Worm (Caenorhabditis elegans): ENCODE measurements around the gene clc-7.

Gene clc-7

DNA sequence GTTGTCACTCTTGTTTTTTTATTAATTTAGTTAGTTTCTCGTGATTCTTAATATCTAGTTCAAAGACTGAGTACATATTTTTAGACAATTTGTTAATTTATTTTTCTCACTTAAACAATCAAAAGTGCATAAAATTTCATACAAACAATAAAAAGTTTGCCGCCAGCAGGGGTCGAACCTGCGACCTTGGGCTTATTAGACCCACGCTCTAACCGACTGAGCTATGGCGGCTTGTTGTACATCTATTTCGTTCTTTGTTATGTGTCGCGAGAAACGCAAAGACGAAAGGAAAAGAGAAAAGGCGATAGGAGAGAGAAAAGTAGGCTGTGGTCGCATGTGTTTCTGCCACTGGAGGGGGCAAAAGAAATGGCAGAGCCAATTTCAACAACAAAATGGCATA is 17.6 kb downstream of the clc-7 start (continued):
- TF ChIP-seq elt-3 (tag; optimal IDR thresholded peaks at IDR 0.05) (peak; percentile 52), zip-8 (tag; optimal IDR thresholded peaks at IDR 0.05) (no peak), pha-4 (tag; optimal IDR thresholded peaks at IDR 0.05) (peak; percentile 64), hlh-1 (tag; optimal IDR thresholded peaks at IDR 0.05) (peak; percentile 81), elt-1 (tag; optimal IDR thresholded peaks at IDR 0.05; ENCODE audit: borderline replicate concordance, insufficient read depth) (no peak), ceh-43 (GFP tag; optimal IDR thresholded peaks at IDR 0.05) (peak; percentile 94), flh-1 (GFP tag; optimal IDR thresholded peaks at IDR 0.05) (peak; percentile 91)

DNA sequence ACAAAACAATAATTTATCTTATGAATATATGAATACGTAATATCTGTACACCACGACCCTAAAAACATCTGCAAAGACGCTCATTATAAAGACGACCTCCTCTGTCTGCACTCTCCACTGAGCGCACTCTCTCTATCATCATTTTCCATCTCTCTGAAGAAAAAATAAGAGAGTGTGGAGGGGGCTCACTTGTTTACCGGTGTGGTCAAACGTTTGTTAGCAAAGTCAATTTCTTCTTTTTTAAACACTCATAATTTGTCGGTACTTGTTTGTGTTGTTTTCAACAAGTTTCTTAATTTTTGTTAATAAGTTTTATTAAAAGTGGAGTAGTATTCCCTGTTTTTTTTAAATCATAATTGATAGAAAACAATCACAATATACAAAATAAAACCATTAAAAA is 18.3 kb downstream of the clc-7 start:
- peak; percentile 14 for TF ChIP-seq mep-1 (tag; optimal IDR thresholded peaks at IDR 0.05)
- no peak for TF ChIP-seq flh-1 (GFP tag; optimal IDR thresholded peaks at IDR 0.05)
- no peak for TF ChIP-seq ceh-39 (tag; optimal IDR thresholded peaks at IDR 0.05)
- no peak for TF ChIP-seq sem-2 (GFP tag; optimal IDR thresholded peaks at IDR 0.05)
- TF ChIP-seq ceh-43 (GFP tag; optimal IDR thresholded peaks at IDR 0.05): no peak

DNA sequence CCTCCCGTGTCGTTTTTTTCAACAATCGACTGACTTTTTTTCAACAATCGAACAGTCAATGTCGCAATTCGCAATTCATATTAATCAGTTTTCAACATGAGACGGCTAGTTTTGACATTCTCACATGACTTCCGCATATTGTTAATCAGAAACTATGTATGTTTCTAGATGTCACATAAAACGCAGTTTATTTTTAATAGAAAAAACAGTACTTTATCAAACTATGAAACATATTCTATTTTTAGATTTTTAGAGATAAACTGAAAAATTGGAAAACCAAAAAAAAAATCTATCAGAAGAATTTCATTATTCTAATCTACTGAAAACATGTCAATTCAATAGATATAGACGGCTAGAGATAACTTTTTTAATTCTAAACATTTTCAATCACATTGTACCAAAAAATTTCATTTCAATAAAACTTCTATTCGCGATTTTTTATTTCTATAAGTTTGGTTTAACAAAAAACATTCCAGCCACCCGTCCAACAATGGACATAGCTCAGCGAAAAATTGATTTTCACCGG is 19.5 kb downstream of the clc-7 start, which contains the start of gene pnk-4:
Gene pnk-4 (plus strand): TSS at position 476 of the 526 bp plus-strand sequence.
- TF ChIP-seq nhr-12 (tag; optimal IDR thresholded peaks at IDR 0.05): no peak

DNA sequence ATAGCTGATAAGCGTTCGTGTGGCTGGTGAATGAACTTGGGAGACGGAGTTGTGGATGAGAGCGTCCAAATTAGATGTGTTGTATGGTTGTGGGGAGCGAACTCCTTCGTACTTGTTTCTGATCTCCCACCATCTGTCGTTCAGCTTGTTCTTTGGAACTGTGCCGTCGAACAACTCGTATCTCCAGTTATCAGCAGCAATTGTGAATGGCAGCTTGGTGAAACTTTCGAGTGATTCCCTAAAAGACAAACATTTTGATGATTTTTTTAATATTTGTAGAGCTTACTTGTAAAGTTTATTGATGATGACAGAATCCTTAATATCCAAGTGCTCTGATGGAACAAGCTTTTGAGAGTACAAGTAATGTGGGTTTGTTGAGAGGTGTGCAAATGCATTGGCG is 26.1 kb downstream of the clc-7 start:
- TF ChIP-seq lin-32 (GFP tag; optimal IDR thresholded peaks at IDR 0.05): no peak
- no peak for TF ChIP-seq unc-39 (tag; optimal IDR thresholded peaks at IDR 0.05)
- TF ChIP-seq tbx-8 (GFP tag; optimal IDR thresholded peaks at IDR 0.05): no peak
- no peak for TF ChIP-seq elt-1 (tag; optimal IDR thresholded peaks at IDR 0.05; ENCODE audit: borderline replicate concordance, insufficient read depth)
- TF ChIP-seq lin-13 (tag; optimal IDR thresholded peaks at IDR 0.05): no peak
- no peak for TF ChIP-seq unc-120 (tag; optimal IDR thresholded peaks at IDR 0.05; ENCODE audit: poor library complexity, severe bottlenecking)
- no peak for TF ChIP-seq cnd-1 (tag; optimal IDR thresholded peaks at IDR 0.05)

DNA sequence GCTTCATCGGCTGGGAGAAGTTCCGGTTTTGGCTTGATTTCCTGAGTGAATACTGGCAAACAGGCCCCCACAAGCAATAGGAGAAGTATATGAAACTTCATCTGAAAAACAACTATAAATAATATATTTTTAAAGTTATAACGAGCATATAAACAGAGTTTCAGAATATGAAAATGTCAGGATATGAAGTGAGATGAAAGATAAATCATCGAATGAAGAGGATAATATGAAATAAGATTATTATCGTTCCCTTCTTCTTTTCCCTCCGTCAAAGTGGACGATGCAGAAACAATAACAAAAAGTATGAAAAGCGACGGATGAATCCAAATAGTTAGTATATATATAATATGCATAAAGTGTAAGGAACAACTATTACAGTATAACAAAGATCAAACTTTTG is 29.1 kb downstream of the clc-7 start, which contains the start of gene acn-1:
Gene acn-1 (minus strand): TSS at position 101 of the 400 bp plus-strand sequence.
- TF ChIP-seq elt-1 (tag; optimal IDR thresholded peaks at IDR 0.05; ENCODE audit: borderline replicate concordance, insufficient read depth) (no peak), lin-13 (tag; optimal IDR thresholded peaks at IDR 0.05) (no peak), ztf-11 (tag; optimal IDR thresholded peaks at IDR 0.05) (no peak), nhr-237 (tag; optimal IDR thresholded peaks at IDR 0.05) (no peak), ceh-43 (GFP tag; optimal IDR thresholded peaks at IDR 0.05) (no peak), ceh-39 (tag; optimal IDR thresholded peaks at IDR 0.05) (no peak)

DNA sequence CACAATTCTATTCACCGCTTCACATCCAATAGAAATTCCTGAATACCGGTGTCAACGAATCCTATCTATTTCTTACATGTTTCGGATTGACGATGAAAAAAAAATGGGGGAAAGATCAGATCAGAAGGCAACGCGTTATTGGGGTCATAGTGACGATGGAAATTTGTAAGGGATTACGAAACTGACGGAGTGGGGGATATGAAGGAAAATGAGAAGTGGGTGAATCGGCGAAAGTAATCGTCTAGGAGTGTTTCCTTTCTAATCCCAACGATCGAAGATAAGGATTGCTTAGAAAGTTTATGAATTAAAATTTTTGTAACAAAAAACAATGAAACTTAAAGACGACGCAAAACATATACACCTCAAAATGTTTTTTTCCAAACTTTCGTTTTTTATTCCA is 31.0 kb downstream of the clc-7 start:
- TF ChIP-seq elt-1 (tag; optimal IDR thresholded peaks at IDR 0.05; ENCODE audit: borderline replicate concordance, insufficient read depth) (peak; percentile 21), nhr-28 (tag; optimal IDR thresholded peaks at IDR 0.05) (no peak), flh-1 (GFP tag; optimal IDR thresholded peaks at IDR 0.05) (no peak)

DNA sequence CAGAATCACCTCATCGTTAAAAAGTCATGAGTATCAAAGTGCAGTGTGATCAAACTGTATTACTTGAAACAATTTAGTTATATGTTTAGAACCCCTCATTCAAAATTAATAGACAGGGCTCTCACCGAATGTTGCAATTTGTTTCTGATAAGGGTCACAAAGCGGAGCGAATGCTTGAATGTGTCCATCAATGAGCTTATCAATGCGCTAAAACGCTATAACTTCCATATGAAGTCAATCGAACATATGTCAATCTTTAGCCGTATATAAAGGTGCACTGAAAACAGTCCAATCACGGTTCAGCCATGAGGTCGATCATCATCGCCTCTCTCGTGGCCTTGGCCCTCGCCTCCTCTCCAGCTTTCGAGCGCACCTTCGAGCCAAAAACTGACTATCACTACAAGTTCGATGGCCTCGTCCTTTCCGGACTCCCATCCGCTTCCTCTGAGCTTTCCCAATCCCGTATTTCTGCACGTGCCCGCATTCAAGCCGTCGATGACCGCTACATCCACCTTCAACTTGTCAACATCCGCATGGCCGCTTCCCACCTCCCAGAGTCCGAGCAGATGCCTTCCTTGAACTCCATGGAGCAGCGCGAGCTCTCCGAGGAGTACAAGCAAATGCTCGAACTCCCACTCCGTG is 33.0 kb downstream of the clc-7 start, which contains the start of gene vit-2:
Gene vit-2 (plus strand): TSS at position 305 of the 642 bp plus-strand sequence.
- no peak for TF ChIP-seq snpc-4 (tag; optimal IDR thresholded peaks at IDR 0.05)
- TF ChIP-seq tbx-8 (GFP tag; optimal IDR thresholded peaks at IDR 0.05): no peak
- TF ChIP-seq hlh-1 (tag; optimal IDR thresholded peaks at IDR 0.05): no peak
- TF ChIP-seq nhr-28 (tag; optimal IDR thresholded peaks at IDR 0.05): no peak
- no peak for TF ChIP-seq zip-8 (tag; optimal IDR thresholded peaks at IDR 0.05)
- no peak for TF ChIP-seq sem-2 (GFP tag; optimal IDR thresholded peaks at IDR 0.05)
- no peak for TF ChIP-seq mep-1 (tag; optimal IDR thresholded peaks at IDR 0.05)
- no peak for TF ChIP-seq ceh-83 (GFP tag; optimal IDR thresholded peaks at IDR 0.05)
- TF ChIP-seq ces-1 (GFP tag; optimal IDR thresholded peaks at IDR 0.05): no peak
- TF ChIP-seq elt-1 (tag; optimal IDR thresholded peaks at IDR 0.05; ENCODE audit: borderline replicate concordance, insufficient read depth): no peak
- TF ChIP-seq unc-120 (tag; optimal IDR thresholded peaks at IDR 0.05; ENCODE audit: poor library complexity, severe bottlenecking): no peak
- TF ChIP-seq nhr-2 (tag; optimal IDR thresholded peaks at IDR 0.05): no peak
- no peak for TF ChIP-seq nhr-76 (tag; optimal IDR thresholded peaks at IDR 0.05)
- TF ChIP-seq ceh-43 (GFP tag; optimal IDR thresholded peaks at IDR 0.05): no peak
- no peak for TF ChIP-seq nhr-12 (tag; optimal IDR thresholded peaks at IDR 0.05)
- no peak for TF ChIP-seq M03D4.4 (tag; optimal IDR thresholded peaks at IDR 0.05)
- TF ChIP-seq mab-5 (tag; optimal IDR thresholded peaks at IDR 0.05): no peak
- no peak for TF ChIP-seq ham-2 (GFP tag; optimal IDR thresholded peaks at IDR 0.05)

Measured in whole organism, mixed stage, embryonic.